Worm (Caenorhabditis elegans) whole organism, young adult: Measurements from ENCODE around the gene srz-20.

Experiments used
- B0261.1 ChIP-seq: sonication (generic microtip); optimal IDR thresholded peaks from 2 replicates; lab custom pipeline; 2016; ENCODE audit warnings: mild to moderate bottlenecking, missing genetic modification characterization, moderate library complexity, missing compliant biosample characterization
- C06A6.2 ChIP-seq: fragments of 200-800 bp; sonication (Bioruptor generic); conservative IDR thresholded peaks from 2 replicates; pipeline ENCODE4 v1.3.6; 2022; ENCODE audit warnings: missing genetic modification characterization, missing compliant biosample characterization
- F39B2.1 ChIP-seq: fragments of 200-800 bp; sonication (Bioruptor generic); IDR thresholded peaks from 2 replicates; pipeline ENCODE4 v1.3.6; 2022; ENCODE audit warnings: missing genetic modification reagents, missing genetic modification characterization, missing compliant biosample characterization
- F57A8.1 ChIP-seq: fragments of 200-800 bp; sonication (Bioruptor generic); optimal IDR thresholded peaks from 2 replicates; lab custom pipeline; 2018; ENCODE audit warnings: mild to moderate bottlenecking, missing genetic modification characterization, moderate library complexity, missing compliant biosample characterization
- F57C9.4 ChIP-seq: sonication (generic microtip); optimal IDR thresholded peaks from 2 replicates; lab custom pipeline; 2017; ENCODE audit warnings: mild to moderate bottlenecking, missing genetic modification characterization, missing compliant biosample characterization
- Y79H2A.3 ChIP-seq: fragments of 200-800 bp; sonication (Bioruptor generic); conservative IDR thresholded peaks from 2 replicates; pipeline ENCODE4 v1.3.6; 2022; ENCODE audit warnings: missing genetic modification reagents, missing genetic modification characterization, missing compliant biosample characterization
- Y95B8A.8 ChIP-seq: fragments of 200-800 bp; sonication (Bioruptor generic); IDR thresholded peaks from 2 replicates; pipeline ENCODE4 v1.3.6; 2022; ENCODE audit warnings: missing genetic modification reagents, missing genetic modification characterization, missing compliant biosample characterization
- ama-1 ChIP-seq, 3 experiments: fragments of 150-350 bp in 1 of 3; sonication (generic microtip) in 2 of 3; optimal IDR thresholded peaks; 2 replicates each; lab custom pipeline; 2014 to 2018; ENCODE audit warnings: missing biosample characterization in 2 of 3, missing genetic modification characterization in 2 of 3, missing genetic modification reagents in 2 of 3
- aptf-3 ChIP-seq: fragments of 200-800 bp; sonication (Bioruptor generic); IDR thresholded peaks from 2 replicates; pipeline ENCODE4 v1.3.6; 2022; ENCODE audit warnings: missing genetic modification characterization, missing compliant biosample characterization
- atf-7 ChIP-seq: sonication (generic microtip); optimal IDR thresholded peaks from 2 replicates; lab custom pipeline; 2017; ENCODE audit warnings: mild to moderate bottlenecking, missing genetic modification characterization, missing compliant biosample characterization
- ceh-27 ChIP-seq: fragments of 200-800 bp; sonication (Bioruptor generic); optimal IDR thresholded peaks from 2 replicates; lab custom pipeline; 2018; ENCODE audit warnings: mild to moderate bottlenecking, missing genetic modification characterization, moderate library complexity, missing compliant biosample characterization
- ceh-40 ChIP-seq: fragments of 200-800 bp; sonication (Bioruptor generic); IDR thresholded peaks from 2 replicates; pipeline ENCODE4 v1.3.6; 2022; ENCODE audit warnings: missing genetic modification characterization, missing compliant biosample characterization
- ceh-58 ChIP-seq: fragments of 200-800 bp; sonication (Bioruptor generic); IDR thresholded peaks from 2 replicates; pipeline ENCODE4 v1.3.6; 2022; ENCODE audit warnings: missing genetic modification characterization, missing compliant biosample characterization
- die-1 ChIP-seq: sonication (generic microtip); optimal IDR thresholded peaks from 2 replicates; lab custom pipeline; 2016; ENCODE audit warnings: missing genotype, mild to moderate bottlenecking, missing genetic modification characterization, missing compliant biosample characterization
- dox-1 ChIP-seq: fragments of 200-800 bp; sonication (Bioruptor generic); IDR thresholded peaks from 2 replicates; pipeline ENCODE4 v1.3.6; 2022; ENCODE audit warnings: missing genetic modification reagents, missing genetic modification characterization, missing compliant biosample characterization
- egl-18 ChIP-seq: fragments of 200-800 bp; sonication (Bioruptor generic); IDR thresholded peaks from 2 replicates; pipeline ENCODE4 v1.3.6; 2022; ENCODE audit warnings: missing genetic modification reagents, missing genetic modification characterization, missing compliant biosample characterization
- ekl-4 ChIP-seq: fragments of 200-800 bp; sonication (Bioruptor generic); IDR thresholded peaks from 2 replicates; pipeline ENCODE4 v1.3.6; 2022; ENCODE audit warnings: missing genetic modification reagents, missing genetic modification characterization, missing compliant biosample characterization
- ets-4 ChIP-seq: fragments of 200-800 bp; sonication (Bioruptor generic); optimal IDR thresholded peaks from 2 replicates; lab custom pipeline; 2018; ENCODE audit warnings: mild to moderate bottlenecking, missing genetic modification characterization, missing compliant biosample characterization
- gei-17 ChIP-seq: fragments of 200-800 bp; sonication (Bioruptor generic); optimal IDR thresholded peaks from 2 replicates; lab custom pipeline; 2018; ENCODE audit warnings: mild to moderate bottlenecking, missing genetic modification characterization, missing compliant biosample characterization
- hlh-12 ChIP-seq: sonication (generic microtip); optimal IDR thresholded peaks from 2 replicates; lab custom pipeline; 2016; ENCODE audit warnings: missing genetic modification characterization, missing compliant biosample characterization
- hlh-26 ChIP-seq: fragments of 200-800 bp; sonication (Bioruptor generic); conservative IDR thresholded peaks from 2 replicates; pipeline ENCODE4 v1.3.6; 2022; ENCODE audit warnings: missing genetic modification reagents, missing genetic modification characterization, missing compliant biosample characterization
- lag-1 ChIP-seq: fragments of 200-800 bp; sonication (Bioruptor generic); IDR thresholded peaks from 2 replicates; pipeline ENCODE4 v1.3.6; 2022; ENCODE audit warnings: missing genetic modification reagents, missing genetic modification characterization, missing compliant biosample characterization
- lin-35 ChIP-seq, 3 experiments: fragments of 150-350 bp in 2 of 3; sonication (generic microtip) in 1 of 3; optimal IDR thresholded peaks; 2 replicates each; lab custom pipeline; 2014 to 2018; ENCODE audit warnings: missing biosample characterization in 3 of 3, missing genetic modification characterization in 3 of 3, missing genetic modification reagents in 3 of 3
- lin-40 ChIP-seq: sonication (generic microtip); optimal IDR thresholded peaks from 2 replicates; lab custom pipeline; 2016; ENCODE audit warnings: missing genetic modification characterization, mild to moderate bottlenecking, missing compliant biosample characterization, missing genotype, missing genetic modification reagents
- lin-54 ChIP-seq: fragments of 200-800 bp; sonication (Bioruptor generic); optimal IDR thresholded peaks from 2 replicates; lab custom pipeline; 2018; ENCODE audit warnings: mild to moderate bottlenecking, missing genetic modification characterization, missing compliant biosample characterization
- lir-1 ChIP-seq: fragments of 200-800 bp; sonication (Bioruptor generic); conservative IDR thresholded peaks from 2 replicates; pipeline ENCODE4 v1.3.6; 2022; ENCODE audit warnings: missing genetic modification reagents, missing genetic modification characterization, missing compliant biosample characterization
- lsl-1 ChIP-seq: fragments of 200-800 bp; sonication (Bioruptor generic); optimal IDR thresholded peaks from 2 replicates; lab custom pipeline; 2018; ENCODE audit warnings: mild to moderate bottlenecking, missing genetic modification characterization, moderate library complexity, missing compliant biosample characterization
- mes-4 ChIP-seq: sonication (generic microtip); optimal IDR thresholded peaks from 2 replicates; lab custom pipeline; 2016; ENCODE audit warnings: missing genotype, missing genetic modification characterization, missing compliant biosample characterization
- mxl-1 ChIP-seq: sonication (generic microtip); optimal IDR thresholded peaks from 2 replicates; lab custom pipeline; 2016; ENCODE audit warnings: missing genetic modification characterization, missing compliant biosample characterization
- nfya-1 ChIP-seq: sonication (generic microtip); optimal IDR thresholded peaks from 2 replicates; lab custom pipeline; 2017; ENCODE audit warnings: antibody characterized with exemption, missing compliant biosample characterization, missing genetic modification characterization, borderline replicate concordance; ENCODE audit not compliant: insufficient read depth
- nfyb-1 ChIP-seq: fragments of 200-800 bp; sonication (Bioruptor generic); IDR thresholded peaks from 2 replicates; pipeline ENCODE4 v1.3.6; 2022; ENCODE audit warnings: missing genetic modification reagents, missing genetic modification characterization, missing compliant biosample characterization
- nhr-27 ChIP-seq: fragments of 200-800 bp; sonication (Bioruptor generic); optimal IDR thresholded peaks from 2 replicates; lab custom pipeline; 2018; ENCODE audit warnings: mild to moderate bottlenecking, missing genetic modification characterization, moderate library complexity, missing compliant biosample characterization
- nhr-80 ChIP-seq: sonication (generic microtip); optimal IDR thresholded peaks from 2 replicates; lab custom pipeline; 2016; ENCODE audit warnings: missing genetic modification characterization, missing compliant biosample characterization
- sptf-2 ChIP-seq: fragments of 200-800 bp; sonication (Bioruptor generic); optimal IDR thresholded peaks from 2 replicates; lab custom pipeline; 2018; ENCODE audit warnings: mild to moderate bottlenecking, missing genetic modification characterization, missing compliant biosample characterization
- tbx-9 ChIP-seq: sonication (generic microtip); optimal IDR thresholded peaks from 2 replicates; lab custom pipeline; 2016; ENCODE audit warnings: borderline replicate concordance, missing genetic modification characterization, inconsistent platforms, missing compliant biosample characterization
- tlf-1 ChIP-seq: fragments of 200-800 bp; sonication (Bioruptor generic); optimal IDR thresholded peaks from 2 replicates; lab custom pipeline; 2018; ENCODE audit warnings: mild to moderate bottlenecking, missing genetic modification characterization, missing compliant biosample characterization
- xnd-1 ChIP-seq: sonication (generic microtip); optimal IDR thresholded peaks from 2 replicates; lab custom pipeline; 2016; ENCODE audit warnings: missing genotype, missing genetic modification reagents, missing genetic modification characterization, missing compliant biosample characterization
- zfh-2 ChIP-seq: fragments of 200-800 bp; sonication (Bioruptor generic); conservative IDR thresholded peaks from 2 replicates; pipeline ENCODE4 v1.3.6; 2022; ENCODE audit warnings: missing genetic modification reagents, missing genetic modification characterization, missing compliant biosample characterization
- ztf-25 ChIP-seq: fragments of 200-800 bp; sonication (Bioruptor generic); IDR thresholded peaks from 2 replicates; pipeline ENCODE4 v1.3.6; 2022; ENCODE audit warnings: missing genetic modification reagents, missing genetic modification characterization, missing compliant biosample characterization

Gene srz-20

DNA sequence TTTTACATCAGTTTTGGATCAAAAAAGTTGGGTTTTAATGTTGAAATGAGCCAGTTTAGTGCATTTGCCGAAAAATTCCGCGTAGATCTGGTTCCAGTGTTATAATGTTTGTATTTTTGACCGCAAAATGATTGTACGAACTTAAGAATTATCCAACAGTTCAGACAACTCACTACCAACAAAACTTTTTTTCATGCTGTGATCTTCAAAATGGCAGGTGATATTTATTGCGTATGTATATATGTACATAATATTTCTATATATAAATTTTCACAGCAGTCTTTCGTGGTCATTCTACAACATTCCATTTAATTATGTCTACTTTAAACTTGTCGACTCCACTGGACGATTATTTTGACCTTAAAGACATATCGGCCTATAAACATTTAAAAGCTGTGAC is at the start of gene srz-20:
srz-20 (plus strand) TSS at position 301 of the 400 bp plus-strand sequence.
- TF ChIP-seq tbx-9 (tag; lab: Kevin White, UChicago) (no peak), B0261.1 (tag; lab: Kevin White, UChicago) (no peak), Y95B8A.8 (GFP tag; lab: Robert Waterston, UW) (no peak), xnd-1 (tag; lab: Kevin White, UChicago) (no peak), tlf-1 (GFP tag; lab: Kevin White, UChicago) (no peak), lir-1 (no peak), lag-1 (no peak), egl-18 (GFP tag; lab: Robert Waterston, UW) (no peak), lsl-1 (GFP tag; lab: Kevin White, UChicago) (no peak), nhr-27 (tag; lab: Kevin White, UChicago) (no peak), ceh-27 (GFP tag; lab: Kevin White, UChicago) (no peak), zfh-2 (no peak)

- no peak for TF ChIP-seq hlh-26 (GFP tag; lab: Robert Waterston, UW)
- peak; percentile 34 for TF ChIP-seq nhr-80 (tag; lab: Kevin White, UChicago)
- TF ChIP-seq die-1, result no peak
- no peak for TF ChIP-seq ztf-25 (GFP tag; lab: Robert Waterston, UW)
- TF ChIP-seq mxl-1, result no peak
- no peak for TF ChIP-seq atf-7 (tag; lab: Kevin White, UChicago)
These were observed 49.4 kb upstream of the srz-20 start for ce11 chrIV:3866018-3866417.

DNA sequence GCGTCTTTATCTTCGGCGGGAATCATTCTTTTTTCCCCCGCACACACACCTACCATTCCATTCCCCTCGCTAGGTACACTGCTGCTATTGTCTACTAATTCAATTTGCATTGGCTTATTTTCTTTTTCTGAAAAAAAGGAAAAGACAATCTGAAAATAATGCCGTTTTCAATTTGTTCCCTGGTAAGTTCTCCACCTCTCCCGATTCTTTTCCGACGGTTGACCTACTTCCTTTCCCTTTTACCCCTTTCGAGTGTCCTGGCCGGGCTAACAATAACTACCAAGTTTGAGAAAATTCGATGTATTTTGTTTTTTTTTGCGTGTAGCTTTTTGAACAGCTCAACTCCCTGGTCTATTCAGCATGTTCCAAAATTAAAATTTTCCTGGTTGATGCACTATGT is 48.1 kb upstream of the srz-20 start, which contains the start of gene F37C4.4:
F37C4.4 (plus strand) TSS at position 58 of the 400 bp plus-strand sequence.
- no peak for TF ChIP-seq lin-54 (GFP tag; lab: Kevin White, UChicago)
- TF ChIP-seq ceh-58 (GFP tag; lab: Robert Waterston, UW), result no peak
- TF ChIP-seq F57A8.1 (GFP tag; lab: Kevin White, UChicago), result no peak
- no peak for TF ChIP-seq lin-40 (tag; lab: Kevin White, UChicago)
- TF ChIP-seq ama-1 (optimal IDR thresholded peaks at IDR 0.05; lab: Kevin White, UChicago), result no peak
- no peak for TF ChIP-seq ama-1 (GFP tag; optimal IDR thresholded peaks at IDR 0.05; lab: Kevin White, UChicago)
- no peak for TF ChIP-seq nfya-1 (tag; lab: Kevin White, UChicago)

ce11 chrIV:3869875-3870274 is 45.5 kb upstream of the srz-20 start:
- TF ChIP-seq C06A6.2 (no peak), ekl-4 (GFP tag; lab: Robert Waterston, UW) (no peak), nfyb-1 (no peak), sptf-2 (GFP tag; lab: Kevin White, UChicago) (no peak), mes-4 (no peak)

- no peak for TF ChIP-seq nfya-1 (tag; lab: Kevin White, UChicago)
- peak; percentile 50 for TF ChIP-seq zfh-2
- peak in 1 of 3 experiments; percentile 25 for TF ChIP-seq lin-35 (GFP tag; optimal IDR thresholded peaks at IDR 0.05; lab: Kevin White, UChicago)
- TF ChIP-seq, all 124 proteins: peak for 2
These were observed 42.2 kb upstream of the srz-20 start for ce11 chrIV:3873195-3873594.

DNA sequence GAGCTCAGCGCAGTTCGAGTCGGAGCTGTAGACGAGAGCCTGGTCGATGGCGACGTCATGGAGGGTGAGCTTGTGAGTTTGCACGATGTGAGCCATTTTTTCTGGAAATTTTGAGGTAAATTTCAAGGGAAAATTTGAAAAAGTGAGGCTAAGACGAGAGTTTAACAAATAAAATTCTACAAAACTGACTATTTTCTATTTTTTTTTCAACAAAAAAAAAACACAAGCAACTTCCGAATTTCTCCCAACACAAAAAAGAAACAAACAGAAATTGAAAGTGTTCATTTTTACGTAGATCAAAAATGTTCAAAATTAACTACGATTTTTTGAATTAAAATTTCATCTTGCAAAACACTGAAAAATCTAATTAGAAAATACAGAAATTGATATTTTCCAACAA is 41.7 kb upstream of the srz-20 start, which contains the start of gene F37C4.5:
F37C4.5 (minus strand) TSS at position 101 of the 400 bp plus-strand sequence.
- TF ChIP-seq F39B2.1 (GFP tag; lab: Robert Waterston, UW), result no peak
- TF ChIP-seq aptf-3 (GFP tag; lab: Robert Waterston, UW), result no peak
- TF ChIP-seq Y95B8A.8 (GFP tag; lab: Robert Waterston, UW), result no peak
- TF ChIP-seq Y79H2A.3, result no peak
- no peak for TF ChIP-seq F57C9.4 (tag; lab: Kevin White, UChicago)
- no peak for TF ChIP-seq dox-1 (GFP tag; lab: Robert Waterston, UW)
- no peak for TF ChIP-seq ceh-40 (GFP tag; lab: Robert Waterston, UW)
- TF ChIP-seq lin-54 (GFP tag; lab: Kevin White, UChicago), result no peak
- no peak for TF ChIP-seq ets-4 (GFP tag; lab: Kevin White, UChicago)
- no peak for TF ChIP-seq gei-17 (GFP tag; lab: Kevin White, UChicago)
- no peak for TF ChIP-seq hlh-12 (tag; lab: Kevin White, UChicago)
